Worm (Caenorhabditis elegans) whole organism, L2 larva: ENCODE results near the gene dgk-5.

Experiments used
- C34F6.9 ChIP-seq: fragments of 150-350 bp; optimal IDR thresholded peaks from 2 replicates; lab custom pipeline; 2014; ENCODE audit warnings: missing biosample characterization, missing genetic modification characterization
- R02D3.7 ChIP-seq: fragments of 150-350 bp; optimal IDR thresholded peaks from 2 replicates; lab custom pipeline; 2014; ENCODE audit warnings: missing biosample characterization, missing genetic modification characterization
- ceh-82 ChIP-seq: fragments of 150-350 bp; optimal IDR thresholded peaks from 2 replicates; lab custom pipeline; 2014; ENCODE audit warnings: missing biosample characterization, missing genetic modification characterization
- dmd-4 ChIP-seq: sonication (generic microtip); optimal IDR thresholded peaks from 2 replicates; lab custom pipeline; 2017; ENCODE audit warnings: missing biosample characterization, missing genetic modification characterization
- egl-27 ChIP-seq: sonication (generic microtip); optimal IDR thresholded peaks from 3 replicates; lab custom pipeline; 2017; ENCODE audit warnings: missing biosample characterization, missing genetic modification reagents, missing genetic modification characterization
- fos-1 ChIP-seq: fragments of 150-350 bp; optimal IDR thresholded peaks from 2 replicates; lab custom pipeline; 2014; ENCODE audit warnings: missing biosample characterization, missing genetic modification characterization
- lin-13 ChIP-seq: fragments of 150-350 bp; optimal IDR thresholded peaks from 2 replicates; lab custom pipeline; 2014; ENCODE audit warnings: missing biosample characterization, missing genetic modification reagents, missing genetic modification characterization
- nhr-10 ChIP-seq: sonication (generic microtip); optimal IDR thresholded peaks from 2 replicates; lab custom pipeline; 2017; ENCODE audit warnings: missing biosample characterization, missing genetic modification characterization
- nhr-129 ChIP-seq: fragments of 150-350 bp; optimal IDR thresholded peaks from 2 replicates; lab custom pipeline; 2014; ENCODE audit warnings: missing biosample characterization, missing genetic modification characterization
- nhr-237 ChIP-seq: fragments of 150-350 bp; optimal IDR thresholded peaks from 2 replicates; lab custom pipeline; 2014; ENCODE audit warnings: missing biosample characterization, missing genetic modification characterization
- snpc-4 ChIP-seq: fragments of 150-350 bp; optimal IDR thresholded peaks from 2 replicates; lab custom pipeline; 2014; ENCODE audit warnings: missing biosample characterization, missing genetic modification characterization
- unc-39 ChIP-seq: fragments of 150-350 bp; optimal IDR thresholded peaks from 2 replicates; lab custom pipeline; 2014; ENCODE audit warnings: missing biosample characterization, missing genetic modification characterization
- unc-62 ChIP-seq: fragments of 150-350 bp; optimal IDR thresholded peaks from 2 replicates; lab custom pipeline; 2014; ENCODE audit warnings: missing biosample characterization, missing genetic modification reagents, missing genetic modification characterization
- ztf-11 ChIP-seq: sonication (generic microtip); optimal IDR thresholded peaks from 2 replicates; lab custom pipeline; 2017; ENCODE audit warnings: missing biosample characterization, missing genetic modification characterization

- no peak for TF ChIP-seq lin-13 (GFP tag; lab: Kevin White, UChicago)
- TF ChIP-seq ztf-11 (tag; lab: Kevin White, UChicago), result no peak
- TF ChIP-seq R02D3.7, result no peak
- TF ChIP-seq dmd-4, result no peak
- no peak for TF ChIP-seq nhr-10 (tag; lab: Kevin White, UChicago)
- no peak for TF ChIP-seq C34F6.9
- TF ChIP-seq ceh-82, result no peak
- no peak for TF ChIP-seq nhr-129 (tag; lab: Kevin White, UChicago)
- TF ChIP-seq unc-39 (tag; lab: Kevin White, UChicago), result no peak
- TF ChIP-seq snpc-4 (tag; lab: Kevin White, UChicago), result no peak
- TF ChIP-seq egl-27 (tag; lab: Kevin White, UChicago), result no peak
- TF ChIP-seq fos-1 (tag; lab: Kevin White, UChicago), result no peak
- no peak for TF ChIP-seq nhr-237 (tag; lab: Kevin White, UChicago)
- no peak for TF ChIP-seq unc-62 (GFP tag; lab: Kevin White, UChicago)
Observed at ce11 chrII:6417999-6418398, 52.9 kb downstream of the dgk-5 start.
